Fruit fly (Drosophila melanogaster) whole organism, embryonic: ENCODE data around the gene CG33108.

Experiments
- CG10267 ChIP-seq: fragments of 200-800 bp; sonication (Bioruptor generic); optimal IDR thresholded peaks from 2 replicates; lab custom pipeline; 2018; ENCODE audit warnings: missing biosample characterization, mild to moderate bottlenecking, missing genetic modification characterization, moderate library complexity
- CG10366 ChIP-seq: fragments of 200-800 bp; sonication (Bioruptor generic); IDR thresholded peaks from 2 replicates; pipeline ENCODE4 v1.3.6; 2022; ENCODE audit warnings: missing biosample characterization, missing genetic modification characterization
- CG12071 ChIP-seq: fragments of 200-800 bp; sonication (Bioruptor generic); optimal IDR thresholded peaks from 3 replicates; lab custom pipeline; 2018; ENCODE audit warnings: missing biosample characterization, mild to moderate bottlenecking, missing genetic modification characterization
- CG1529 ChIP-seq: fragments of 200-800 bp; sonication (Bioruptor generic); optimal IDR thresholded peaks from 3 replicates; lab custom pipeline; 2018; ENCODE audit warnings: missing biosample characterization, missing genetic modification characterization
- CG30403 ChIP-seq: fragments of 200-800 bp; sonication (Bioruptor generic); optimal IDR thresholded peaks from 3 replicates; lab custom pipeline; 2016; ENCODE audit warnings: missing biosample characterization, missing genetic modification characterization
- CG3281 ChIP-seq: fragments of 200-800 bp; sonication (Bioruptor generic); optimal IDR thresholded peaks from 3 replicates; lab custom pipeline; 2017; ENCODE audit warnings: missing biosample characterization, mild to moderate bottlenecking, missing genetic modification characterization
- CG3726 ChIP-seq: fragments of 200-800 bp; sonication (Bioruptor generic); IDR thresholded peaks from 3 replicates; pipeline ENCODE4, ENCODE4 v1.3.6; 2022; ENCODE audit warnings: missing biosample characterization, missing genetic modification characterization
- CG3838 ChIP-seq: fragments of 200-800 bp; sonication (Bioruptor generic); optimal IDR thresholded peaks from 3 replicates; lab custom pipeline; 2016; ENCODE audit warnings: missing biosample characterization, missing genetic modification characterization
- CG3995 ChIP-seq: fragments of 200-800 bp; sonication (Bioruptor generic); optimal IDR thresholded peaks from 3 replicates; lab custom pipeline; 2016; ENCODE audit warnings: missing biosample characterization, missing genetic modification characterization
- CG4424 ChIP-seq: fragments of 200-800 bp; sonication (Bioruptor generic); optimal IDR thresholded peaks from 3 replicates; lab custom pipeline; 2016; ENCODE audit warnings: missing biosample characterization, missing genetic modification characterization
- CG4854 ChIP-seq: fragments of 200-800 bp; sonication (Bioruptor generic); optimal IDR thresholded peaks from 2 replicates; lab custom pipeline; 2016; ENCODE audit warnings: missing biosample characterization, missing genetic modification characterization, inconsistent platforms
- CG5180 ChIP-seq: fragments of 200-800 bp; sonication (Bioruptor generic); optimal IDR thresholded peaks from 3 replicates; lab custom pipeline; 2017; ENCODE audit warnings: missing biosample characterization, missing genetic modification characterization, mild to moderate bottlenecking, moderate library complexity, missing genetic modification reagents
- CG6175 ChIP-seq: fragments of 200-800 bp; sonication (Bioruptor generic); IDR thresholded peaks from 3 replicates; pipeline ENCODE4 v1.3.6; 2022; ENCODE audit warnings: missing biosample characterization, missing genetic modification characterization
- CG8944 ChIP-seq: fragments of 200-800 bp; sonication (Bioruptor generic); optimal IDR thresholded peaks from 3 replicates; lab custom pipeline; 2016; ENCODE audit warnings: missing biosample characterization, missing genetic modification characterization
- Doc2 ChIP-seq: fragments of 200-800 bp; sonication (Bioruptor generic); IDR thresholded peaks from 2 replicates; pipeline ENCODE4 v1.3.6; 2022; ENCODE audit warnings: missing biosample characterization, missing genetic modification characterization
- Gug ChIP-seq: fragments of 200-800 bp; sonication (Bioruptor generic); IDR thresholded peaks from 4 replicates; pipeline ENCODE4 v1.3.6; 2022; ENCODE audit warnings: missing biosample characterization, missing genetic modification characterization
- H2.0 ChIP-seq: fragments of 200-800 bp; sonication (Bioruptor generic); IDR thresholded peaks from 2 replicates; pipeline ENCODE4 v1.3.6; 2022; ENCODE audit warnings: missing biosample characterization, missing genetic modification characterization
- HLH3B ChIP-seq: fragments of 200-800 bp; sonication (Bioruptor generic); IDR thresholded peaks from 2 replicates; pipeline ENCODE4 v1.3.6; 2022; ENCODE audit warnings: missing biosample characterization, missing genetic modification characterization
- Hand ChIP-seq: fragments of 200-800 bp; sonication (Bioruptor generic); optimal IDR thresholded peaks from 2 replicates; lab custom pipeline; 2017; ENCODE audit warnings: mild to moderate bottlenecking, missing biosample characterization, missing genetic modification reagents, missing genetic modification characterization
- HmgZ ChIP-seq: fragments of 200-800 bp; sonication (Bioruptor generic); optimal IDR thresholded peaks from 2 replicates; lab custom pipeline; 2018; ENCODE audit warnings: missing biosample characterization, mild to moderate bottlenecking, missing genetic modification characterization
- Hr39 ChIP-seq: fragments of >200 bp; optimal IDR thresholded peaks from 2 replicates; lab custom pipeline; 2017
- Lim3 ChIP-seq: fragments of 200-800 bp; sonication (Bioruptor generic); IDR thresholded peaks from 2 replicates; pipeline ENCODE4 v1.3.6; 2022; ENCODE audit warnings: missing biosample characterization, missing genetic modification characterization
- Scr ChIP-seq: fragments of 200-800 bp; sonication (Bioruptor generic); IDR thresholded peaks from 2 replicates; pipeline ENCODE4 v1.3.6; 2022; ENCODE audit warnings: missing biosample characterization, missing genetic modification characterization; ENCODE audit not compliant: partially characterized antibody
- Six4 ChIP-seq: fragments of 200-800 bp; sonication (Bioruptor generic); optimal IDR thresholded peaks from 2 replicates; lab custom pipeline; 2016; ENCODE audit warnings: missing biosample characterization, missing genetic modification characterization
- Sox102F ChIP-seq: fragments of 200-800 bp; sonication (Bioruptor generic); optimal IDR thresholded peaks from 2 replicates; lab custom pipeline; 2018; ENCODE audit warnings: missing biosample characterization, mild to moderate bottlenecking, missing genetic modification characterization, moderate library complexity
- Stat92E ChIP-seq, 3 experiments: fragments of >200 bp in 2 of 3; fragments of 200-800 bp in 1 of 3; sonication (Bioruptor generic) in 1 of 3; optimal IDR thresholded peaks; 2 replicates each; lab custom pipeline; 2017 to 2019; ENCODE audit warnings: missing biosample characterization in 3 of 3, missing genetic modification characterization in 3 of 3, mild to moderate bottlenecking in 1 of 3, moderate library complexity in 1 of 3
- ara ChIP-seq: fragments of 200-800 bp; sonication (Bioruptor generic); IDR thresholded peaks from 2 replicates; pipeline ENCODE4 v1.3.6; 2022; ENCODE audit warnings: missing biosample characterization, missing genetic modification characterization
- ase ChIP-seq: fragments of 200-800 bp; sonication (Bioruptor generic); IDR thresholded peaks from 3 replicates; pipeline ENCODE4 v1.3.6; 2022; ENCODE audit warnings: missing biosample characterization, missing genetic modification characterization
- br ChIP-seq: fragments of >200 bp; optimal IDR thresholded peaks from 2 replicates; lab custom pipeline; 2017
- cato ChIP-seq: fragments of 200-800 bp; sonication (Bioruptor generic); optimal IDR thresholded peaks from 2 replicates; lab custom pipeline; 2016; ENCODE audit warnings: missing biosample characterization, missing genetic modification characterization, borderline replicate concordance
- caup ChIP-seq: fragments of 200-800 bp; sonication (Bioruptor generic); optimal IDR thresholded peaks from 3 replicates; lab custom pipeline; 2017; ENCODE audit warnings: missing biosample characterization, mild to moderate bottlenecking, missing genetic modification characterization, moderate library complexity; ENCODE audit not compliant: severe bottlenecking
- croc ChIP-seq: fragments of 200-800 bp; sonication (Bioruptor generic); conservative IDR thresholded peaks from 3 replicates; pipeline ENCODE4 v1.3.6; 2022; ENCODE audit warnings: missing biosample characterization, missing genetic modification characterization
- crp ChIP-seq, 2 experiments: fragments of 200-800 bp; sonication (Bioruptor generic); optimal IDR thresholded peaks; 2 replicates in 1 of 2; 3 replicates in 1 of 2; lab custom pipeline; 2017; ENCODE audit warnings: missing biosample characterization in 2 of 2, missing genetic modification characterization in 2 of 2, mild to moderate bottlenecking in 1 of 2, moderate library complexity in 1 of 2
- dan ChIP-seq: fragments of 200-800 bp; sonication (Bioruptor generic); IDR thresholded peaks from 2 replicates; pipeline ENCODE4 v1.3.6; 2022; ENCODE audit warnings: missing biosample characterization, missing genetic modification characterization
- dimm ChIP-seq: fragments of 200-800 bp; sonication (Bioruptor generic); IDR thresholded peaks from 2 replicates; pipeline ENCODE4 v1.3.6; 2022; ENCODE audit warnings: missing biosample characterization, missing genetic modification characterization
- ewg ChIP-seq: fragments of 200-800 bp; sonication (Bioruptor generic); optimal IDR thresholded peaks from 3 replicates; lab custom pipeline; 2017; ENCODE audit warnings: mild to moderate bottlenecking, missing biosample characterization, missing genetic modification reagents, missing genetic modification characterization
- eyg ChIP-seq: fragments of 200-800 bp; sonication (Bioruptor generic); optimal IDR thresholded peaks from 3 replicates; lab custom pipeline; 2016; ENCODE audit warnings: missing biosample characterization, missing genetic modification characterization
- fd102C ChIP-seq: fragments of 200-800 bp; sonication (Bioruptor generic); optimal IDR thresholded peaks from 2 replicates; lab custom pipeline; 2018; ENCODE audit warnings: missing biosample characterization, mild to moderate bottlenecking, missing genetic modification characterization, moderate library complexity
- insv ChIP-seq, 2 experiments: fragments of 200-800 bp; sonication (Bioruptor generic); optimal IDR thresholded peaks; 3 replicates each; lab custom pipeline; 2016 to 2018; ENCODE audit warnings: missing biosample characterization in 2 of 2, missing genetic modification characterization in 2 of 2
- inv ChIP-seq: fragments of 200-800 bp; sonication (Bioruptor generic); IDR thresholded peaks from 2 replicates; pipeline ENCODE4 v1.3.6; 2022; ENCODE audit warnings: missing biosample characterization, missing genetic modification characterization; ENCODE audit not compliant: partially characterized antibody
- kni ChIP-seq: fragments of 200-800 bp; sonication (Bioruptor generic); optimal IDR thresholded peaks from 3 replicates; lab custom pipeline; 2017; ENCODE audit warnings: mild to moderate bottlenecking, missing biosample characterization, missing genetic modification reagents, missing genetic modification characterization
- ranshi ChIP-seq: fragments of 200-800 bp; sonication (Bioruptor generic); IDR thresholded peaks from 2 replicates; pipeline ENCODE4 v1.3.6; 2022; ENCODE audit warnings: missing biosample characterization, missing genetic modification characterization
- row ChIP-seq: fragments of 200-800 bp; sonication (Bioruptor generic); IDR thresholded peaks from 3 replicates; pipeline ENCODE4 v1.3.6; 2022; ENCODE audit warnings: missing biosample characterization, missing genetic modification characterization
- scrt ChIP-seq: fragments of 200-800 bp; sonication (Bioruptor generic); optimal IDR thresholded peaks from 2 replicates; lab custom pipeline; 2018; ENCODE audit warnings: missing biosample characterization, mild to moderate bottlenecking, missing genetic modification characterization, moderate library complexity
- sima ChIP-seq: fragments of 200-800 bp; sonication (Bioruptor generic); optimal IDR thresholded peaks from 2 replicates; lab custom pipeline; 2016; ENCODE audit warnings: missing biosample characterization, missing genetic modification characterization
- so ChIP-seq: fragments of 200-800 bp; sonication (Bioruptor generic); IDR thresholded peaks from 3 replicates; pipeline ENCODE4 v1.3.6; 2022; ENCODE audit warnings: missing biosample characterization, missing genetic modification characterization
- tna ChIP-seq: fragments of 200-800 bp; sonication (Bioruptor generic); IDR thresholded peaks from 2 replicates; pipeline ENCODE4 v1.3.6; 2022; ENCODE audit warnings: missing biosample characterization, missing genetic modification characterization; ENCODE audit not compliant: partially characterized antibody
- trh ChIP-seq: fragments of 200-800 bp; sonication (Bioruptor generic); optimal IDR thresholded peaks from 2 replicates; lab custom pipeline; 2016; ENCODE audit warnings: missing biosample characterization, missing genetic modification characterization
- wdn ChIP-seq: fragments of 200-800 bp; sonication (Bioruptor generic); IDR thresholded peaks from 2 replicates; pipeline ENCODE4 v1.3.6; 2022; ENCODE audit warnings: missing biosample characterization, missing genetic modification characterization

CG33108 gene

DNA sequence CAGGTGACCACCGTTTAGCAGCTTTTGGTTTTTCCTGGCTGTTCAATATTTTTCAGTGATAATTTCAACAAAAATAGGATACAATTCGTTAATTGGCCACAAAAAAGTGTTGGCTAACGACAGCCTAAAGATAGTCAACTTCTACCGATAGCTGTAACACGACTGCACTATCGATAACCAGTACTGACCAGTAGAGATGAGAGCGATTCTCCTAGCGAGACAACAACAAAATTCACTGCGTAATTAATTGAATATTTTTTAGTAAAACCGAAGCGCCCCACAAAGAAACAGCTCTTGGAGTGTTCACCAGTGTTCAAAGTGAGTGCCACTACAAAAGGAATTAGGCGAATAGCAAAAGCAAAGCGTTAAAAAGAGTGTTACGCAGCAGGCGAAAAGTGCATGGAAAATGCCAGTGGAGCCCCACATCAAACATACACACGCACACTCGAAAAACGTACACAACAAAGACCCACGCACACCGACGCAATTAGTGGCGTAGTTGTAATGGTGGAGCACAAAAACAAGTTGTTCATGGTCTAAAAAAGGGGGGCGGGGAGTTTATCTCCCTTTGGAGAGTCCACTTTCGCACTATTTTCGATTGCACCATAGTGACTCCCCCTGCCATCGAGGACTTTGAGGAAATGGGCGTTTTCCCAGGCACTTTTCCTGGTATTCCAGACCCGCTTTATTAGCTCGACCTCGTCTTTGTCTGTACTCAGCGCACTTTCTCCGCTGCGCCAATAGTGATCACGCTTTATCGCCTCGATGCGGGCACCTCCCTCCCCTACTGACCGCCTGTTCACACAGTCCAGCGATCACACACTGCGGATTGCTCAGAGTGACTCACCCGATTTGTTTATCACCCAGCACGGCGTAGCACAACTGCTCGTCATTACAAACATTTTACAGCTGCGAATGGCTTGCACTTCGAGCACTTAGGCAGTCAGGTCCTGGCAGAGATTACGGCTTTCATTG lies 2.3 kb upstream of the CG33108 start, which contains the start of the genes Epp and Rab7 (continued):
- TF ChIP-seq CG10267 (tag; lab: Kevin White, UChicago), result peak; percentile 96
- TF ChIP-seq CG12071 (GFP tag; lab: Kevin White, UChicago), result no peak
- no peak for TF ChIP-seq CG4424
- TF ChIP-seq sima (GFP tag; lab: Kevin White, UChicago), result no peak
- TF ChIP-seq ase, result no peak
- no peak for TF ChIP-seq wdn (GFP tag; lab: Robert Waterston, UW)
- TF ChIP-seq CG5180 (GFP tag; lab: Kevin White, UChicago), result no peak
- no peak for TF ChIP-seq trh (GFP tag; lab: Kevin White, UChicago)
- no peak for TF ChIP-seq CG10366 (GFP tag; lab: Robert Waterston, UW)
- TF ChIP-seq so (GFP tag; lab: Robert Waterston, UW), result no peak
- TF ChIP-seq scrt, result peak; percentile 2
- TF ChIP-seq H2.0 (GFP tag; lab: Robert Waterston, UW), result no peak
- peak; percentile 32 for TF ChIP-seq CG30403 (GFP tag; lab: Kevin White, UChicago)
- TF ChIP-seq dimm, result no peak
- TF ChIP-seq croc (GFP tag; lab: Robert Waterston, UW), result no peak
- TF ChIP-seq cato (GFP tag; lab: Kevin White, UChicago), result no peak
- TF ChIP-seq eyg (GFP tag; lab: Kevin White, UChicago), result peak; percentile 54
- peak; percentile 79 for TF ChIP-seq HmgZ (tag; lab: Kevin White, UChicago)
- TF ChIP-seq tna (GFP tag; lab: Robert Waterston, UW), result peak; percentile 78
- TF ChIP-seq Hr39 (lab: Kevin White, UChicago), result no peak
- TF ChIP-seq CG4854 (GFP tag; lab: Kevin White, UChicago), result peak; percentile 13
- TF ChIP-seq caup (GFP tag; lab: Kevin White, UChicago), result peak; percentile 14
- no peak for TF ChIP-seq br
- TF ChIP-seq dan (GFP tag; lab: Robert Waterston, UW), result no peak
- TF ChIP-seq ewg (GFP tag; lab: Kevin White, UChicago), result peak; percentile 12
- no peak for TF ChIP-seq CG3838 (GFP tag; lab: Kevin White, UChicago)
- no peak; the same call in 3 of the 4 replicates for TF ChIP-seq Gug (GFP tag; lab: Robert Waterston, UW)
- TF ChIP-seq Hand, result no peak
- no peak for TF ChIP-seq CG3726 (GFP tag; lab: Robert Waterston, UW)
- no peak for TF ChIP-seq Stat92E (GFP tag; optimal IDR thresholded peaks at IDR 0.05; lab: Kevin White, UChicago)
- TF ChIP-seq row (GFP tag; lab: Robert Waterston, UW), result peak; percentile 25; the same call in 2 of the 3 replicates
- no peak for TF ChIP-seq ara
- no peak for TF ChIP-seq fd102C (GFP tag; lab: Kevin White, UChicago)
- TF ChIP-seq ranshi (GFP tag; lab: Robert Waterston, UW), result no peak
- TF ChIP-seq insv (GFP tag; optimal IDR thresholded peaks at IDR 0.05; lab: Kevin White, UChicago), result no peak
- no peak for TF ChIP-seq Six4 (GFP tag; lab: Kevin White, UChicago)
- TF ChIP-seq CG3281, result peak; percentile 21
- TF ChIP-seq CG8944 (GFP tag; lab: Kevin White, UChicago), result no peak
- peak; percentile 92 for TF ChIP-seq Scr
- no peak for TF ChIP-seq CG1529 (GFP tag; lab: Kevin White, UChicago)
- peak; percentile 44 for TF ChIP-seq kni (GFP tag; lab: Kevin White, UChicago)
- TF ChIP-seq inv (GFP tag; lab: Robert Waterston, UW), result peak; percentile 91
- TF ChIP-seq Sox102F (GFP tag; lab: Kevin White, UChicago), result no peak
- TF ChIP-seq HLH3B (GFP tag; lab: Robert Waterston, UW), result no peak
- TF ChIP-seq CG3995 (GFP tag; lab: Kevin White, UChicago), result peak; percentile 53
- TF ChIP-seq Doc2, result no peak
- TF ChIP-seq CG6175 (GFP tag; lab: Robert Waterston, UW), result no peak
- peak in 1 of 2 experiments; percentile 31 for TF ChIP-seq crp (GFP tag; optimal IDR thresholded peaks at IDR 0.05; lab: Kevin White, UChicago)
- TF ChIP-seq Lim3 (GFP tag; lab: Robert Waterston, UW), result no peak
